Worm (Caenorhabditis elegans) whole organism, young adult: ENCODE results near the gene glb-3.

Experiments used
- B0019.2 ChIP-seq: fragments of 200-800 bp; sonication (Bioruptor generic); conservative IDR thresholded peaks from 2 replicates; pipeline ENCODE4 v1.3.6; 2022; ENCODE audit warnings: missing genetic modification reagents, missing genetic modification characterization, missing compliant biosample characterization
- B0035.1 ChIP-seq: sonication (generic microtip); optimal IDR thresholded peaks from 2 replicates; lab custom pipeline; 2016; ENCODE audit warnings: missing genetic modification characterization, mild to moderate bottlenecking, missing compliant biosample characterization, missing genotype, missing genetic modification reagents
- B0261.1 ChIP-seq: sonication (generic microtip); optimal IDR thresholded peaks from 2 replicates; lab custom pipeline; 2016; ENCODE audit warnings: mild to moderate bottlenecking, missing genetic modification characterization, moderate library complexity, missing compliant biosample characterization
- F10E7.11 ChIP-seq: sonication (generic microtip); optimal IDR thresholded peaks from 2 replicates; lab custom pipeline; 2017; ENCODE audit warnings: mild to moderate bottlenecking, missing genetic modification characterization, moderate library complexity, missing compliant biosample characterization
- F22D6.2 ChIP-seq: sonication (generic microtip); optimal IDR thresholded peaks from 2 replicates; lab custom pipeline; 2016; ENCODE audit warnings: mild to moderate bottlenecking, missing genetic modification characterization, missing compliant biosample characterization
- F33H1.4 ChIP-seq: fragments of 200-800 bp; sonication (Bioruptor generic); IDR thresholded peaks from 2 replicates; pipeline ENCODE4 v1.3.6; 2022; ENCODE audit warnings: missing genetic modification reagents, missing genetic modification characterization, missing compliant biosample characterization
- F57A8.1 ChIP-seq: fragments of 200-800 bp; sonication (Bioruptor generic); optimal IDR thresholded peaks from 2 replicates; lab custom pipeline; 2018; ENCODE audit warnings: mild to moderate bottlenecking, missing genetic modification characterization, moderate library complexity, missing compliant biosample characterization
- Y56A3A.18 ChIP-seq: fragments of 200-800 bp; sonication (Bioruptor generic); IDR thresholded peaks from 2 replicates; pipeline ENCODE4 v1.3.6; 2022; ENCODE audit warnings: missing genetic modification reagents, missing genetic modification characterization, missing compliant biosample characterization
- ZK185.1 ChIP-seq: sonication (generic microtip); optimal IDR thresholded peaks from 2 replicates; lab custom pipeline; 2016; ENCODE audit warnings: mild to moderate bottlenecking, missing genetic modification characterization, missing compliant biosample characterization; ENCODE audit not compliant: poor library complexity, severe bottlenecking
- akir-1 ChIP-seq: fragments of 200-800 bp; sonication (Bioruptor generic); optimal IDR thresholded peaks from 2 replicates; lab custom pipeline; 2018; ENCODE audit warnings: mild to moderate bottlenecking, missing genetic modification characterization, moderate library complexity, missing compliant biosample characterization
- ama-1 ChIP-seq, 3 experiments: fragments of 150-350 bp in 1 of 3; sonication (generic microtip) in 2 of 3; optimal IDR thresholded peaks; 2 replicates each; lab custom pipeline; 2014 to 2018; ENCODE audit warnings: missing biosample characterization in 2 of 3, missing genetic modification characterization in 2 of 3, missing genetic modification reagents in 2 of 3
- aptf-3 ChIP-seq: fragments of 200-800 bp; sonication (Bioruptor generic); IDR thresholded peaks from 2 replicates; pipeline ENCODE4 v1.3.6; 2022; ENCODE audit warnings: missing genetic modification characterization, missing compliant biosample characterization
- athp-1 ChIP-seq: sonication (generic microtip); optimal IDR thresholded peaks from 2 replicates; lab custom pipeline; 2017; ENCODE audit warnings: mild to moderate bottlenecking, missing genetic modification characterization, missing compliant biosample characterization
- bed-1 ChIP-seq: fragments of 200-800 bp; sonication (Bioruptor generic); IDR thresholded peaks from 2 replicates; pipeline ENCODE4 v1.3.6; 2022; ENCODE audit warnings: missing genetic modification reagents, missing genetic modification characterization, missing compliant biosample characterization
- ccch-3 ChIP-seq: fragments of 200-800 bp; sonication (Bioruptor generic); optimal IDR thresholded peaks from 2 replicates; lab custom pipeline; 2018; ENCODE audit warnings: mild to moderate bottlenecking, missing genetic modification characterization, missing compliant biosample characterization
- cebp-2 ChIP-seq: fragments of 200-800 bp; sonication (Bioruptor generic); IDR thresholded peaks from 2 replicates; pipeline ENCODE4 v1.3.6; 2022; ENCODE audit warnings: missing genetic modification characterization, missing compliant biosample characterization
- ceh-40 ChIP-seq: fragments of 200-800 bp; sonication (Bioruptor generic); IDR thresholded peaks from 2 replicates; pipeline ENCODE4 v1.3.6; 2022; ENCODE audit warnings: missing genetic modification characterization, missing compliant biosample characterization
- ceh-79 ChIP-seq: sonication (generic microtip); optimal IDR thresholded peaks from 2 replicates; lab custom pipeline; 2017; ENCODE audit warnings: mild to moderate bottlenecking, missing genetic modification characterization, missing compliant biosample characterization
- chd-7 ChIP-seq: sonication (generic microtip); optimal IDR thresholded peaks from 2 replicates; lab custom pipeline; 2016; ENCODE audit warnings: mild to moderate bottlenecking, missing genetic modification characterization, moderate library complexity, missing compliant biosample characterization
- dpl-1 ChIP-seq: fragments of 150-350 bp; optimal IDR thresholded peaks from 2 replicates; lab custom pipeline; 2014; ENCODE audit warnings: missing biosample characterization, missing genetic modification reagents, missing genetic modification characterization
- efl-1 ChIP-seq: fragments of 150-350 bp; optimal IDR thresholded peaks from 2 replicates; lab custom pipeline; 2014; ENCODE audit warnings: missing biosample characterization, missing genetic modification reagents, missing genetic modification characterization
- egrh-3 ChIP-seq: fragments of 200-800 bp; sonication (Bioruptor generic); IDR thresholded peaks from 2 replicates; pipeline ENCODE4 v1.3.6; 2022; ENCODE audit warnings: missing genetic modification reagents, missing genetic modification characterization, missing compliant biosample characterization
- ekl-4 ChIP-seq: fragments of 200-800 bp; sonication (Bioruptor generic); IDR thresholded peaks from 2 replicates; pipeline ENCODE4 v1.3.6; 2022; ENCODE audit warnings: missing genetic modification reagents, missing genetic modification characterization, missing compliant biosample characterization
- fkh-3 ChIP-seq: sonication (generic microtip); optimal IDR thresholded peaks from 2 replicates; lab custom pipeline; 2016; ENCODE audit warnings: mild to moderate bottlenecking, missing genetic modification characterization, missing compliant biosample characterization
- him-1 ChIP-seq: sonication (generic microtip); optimal IDR thresholded peaks from 2 replicates; lab custom pipeline; 2016; ENCODE audit warnings: missing genotype, missing genetic modification reagents, missing genetic modification characterization, missing compliant biosample characterization
- hlh-26 ChIP-seq: fragments of 200-800 bp; sonication (Bioruptor generic); conservative IDR thresholded peaks from 2 replicates; pipeline ENCODE4 v1.3.6; 2022; ENCODE audit warnings: missing genetic modification reagents, missing genetic modification characterization, missing compliant biosample characterization
- hmg-1.2 ChIP-seq: fragments of 200-800 bp; sonication (Bioruptor generic); IDR thresholded peaks from 2 replicates; pipeline ENCODE4 v1.3.6; 2022; ENCODE audit warnings: missing genetic modification reagents, missing genetic modification characterization, missing compliant biosample characterization
- lag-1 ChIP-seq: fragments of 200-800 bp; sonication (Bioruptor generic); IDR thresholded peaks from 2 replicates; pipeline ENCODE4 v1.3.6; 2022; ENCODE audit warnings: missing genetic modification reagents, missing genetic modification characterization, missing compliant biosample characterization
- lin-26 ChIP-seq: fragments of 200-800 bp; sonication (Bioruptor generic); IDR thresholded peaks from 2 replicates; pipeline ENCODE4 v1.3.6; 2022; ENCODE audit warnings: missing genetic modification reagents, missing genetic modification characterization, missing compliant biosample characterization
- lsl-1 ChIP-seq: fragments of 200-800 bp; sonication (Bioruptor generic); optimal IDR thresholded peaks from 2 replicates; lab custom pipeline; 2018; ENCODE audit warnings: mild to moderate bottlenecking, missing genetic modification characterization, moderate library complexity, missing compliant biosample characterization
- lsy-27 ChIP-seq: sonication (generic microtip); optimal IDR thresholded peaks from 2 replicates; lab custom pipeline; 2017; ENCODE audit warnings: missing genetic modification characterization, mild to moderate bottlenecking, missing compliant biosample characterization, antibody characterized with exemption, missing genotype, borderline replicate concordance; ENCODE audit not compliant: insufficient read depth
- madf-6 ChIP-seq: fragments of 200-800 bp; sonication (Bioruptor generic); IDR thresholded peaks from 2 replicates; pipeline ENCODE4 v1.3.6; 2022; ENCODE audit warnings: missing genetic modification reagents, missing genetic modification characterization, missing compliant biosample characterization
- mel-28 ChIP-seq: sonication (generic microtip); optimal IDR thresholded peaks from 2 replicates; lab custom pipeline; 2016; ENCODE audit warnings: borderline replicate concordance, mild to moderate bottlenecking, missing genetic modification characterization, missing compliant biosample characterization
- mxl-1 ChIP-seq: sonication (generic microtip); optimal IDR thresholded peaks from 2 replicates; lab custom pipeline; 2016; ENCODE audit warnings: missing genetic modification characterization, missing compliant biosample characterization
- nfya-1 ChIP-seq: sonication (generic microtip); optimal IDR thresholded peaks from 2 replicates; lab custom pipeline; 2017; ENCODE audit warnings: antibody characterized with exemption, missing compliant biosample characterization, missing genetic modification characterization, borderline replicate concordance; ENCODE audit not compliant: insufficient read depth
- nfya-2 ChIP-seq: fragments of 200-800 bp; sonication (Bioruptor generic); IDR thresholded peaks from 2 replicates; pipeline ENCODE4 v1.3.6; 2022; ENCODE audit warnings: missing genetic modification reagents, missing genetic modification characterization, missing compliant biosample characterization
- nhr-120 ChIP-seq: fragments of 200-800 bp; sonication (Bioruptor generic); IDR thresholded peaks from 2 replicates; pipeline ENCODE4 v1.3.6; 2022; ENCODE audit warnings: missing genetic modification characterization, missing compliant biosample characterization
- nhr-179 ChIP-seq: sonication (generic microtip); optimal IDR thresholded peaks from 2 replicates; lab custom pipeline; 2016; ENCODE audit warnings: mild to moderate bottlenecking, missing genetic modification characterization, missing compliant biosample characterization
- nhr-80 ChIP-seq: sonication (generic microtip); optimal IDR thresholded peaks from 2 replicates; lab custom pipeline; 2016; ENCODE audit warnings: missing genetic modification characterization, missing compliant biosample characterization
- pbrm-1 ChIP-seq: fragments of 200-800 bp; sonication (Bioruptor generic); IDR thresholded peaks from 2 replicates; pipeline ENCODE4 v1.3.6; 2022; ENCODE audit warnings: missing genetic modification reagents, missing genetic modification characterization, missing compliant biosample characterization
- repo-1 ChIP-seq: sonication (generic microtip); optimal IDR thresholded peaks from 2 replicates; lab custom pipeline; 2017; ENCODE audit warnings: mild to moderate bottlenecking, missing genetic modification characterization, missing compliant biosample characterization
- rpc-1 ChIP-seq, 2 experiments: fragments of 150-350 bp in 1 of 2; sonication (generic microtip) in 1 of 2; optimal IDR thresholded peaks; 2 replicates each; lab custom pipeline; 2014 to 2018; ENCODE audit warnings: missing biosample characterization in 1 of 2, missing genetic modification characterization in 1 of 2, missing genetic modification reagents in 1 of 2, missing genotype in 1 of 2
- sptf-2 ChIP-seq: fragments of 200-800 bp; sonication (Bioruptor generic); optimal IDR thresholded peaks from 2 replicates; lab custom pipeline; 2018; ENCODE audit warnings: mild to moderate bottlenecking, missing genetic modification characterization, missing compliant biosample characterization
- tbp1 ChIP-seq: fragments of 200-800 bp; sonication (Bioruptor generic); optimal IDR thresholded peaks from 2 replicates; lab custom pipeline; 2018; ENCODE audit warnings: mild to moderate bottlenecking, missing genetic modification characterization, missing compliant biosample characterization
- tlf-1 ChIP-seq: fragments of 200-800 bp; sonication (Bioruptor generic); optimal IDR thresholded peaks from 2 replicates; lab custom pipeline; 2018; ENCODE audit warnings: mild to moderate bottlenecking, missing genetic modification characterization, missing compliant biosample characterization
- unc-62 ChIP-seq: fragments of 150-350 bp; optimal IDR thresholded peaks from 2 replicates; lab custom pipeline; 2014; ENCODE audit warnings: missing biosample characterization, missing genetic modification reagents, missing genetic modification characterization
- ztf-26 ChIP-seq: sonication (generic microtip); optimal IDR thresholded peaks from 2 replicates; lab custom pipeline; 2017; ENCODE audit warnings: missing genetic modification characterization, missing compliant biosample characterization
- ztf-28 ChIP-seq: fragments of 200-800 bp; sonication (Bioruptor generic); IDR thresholded peaks from 2 replicates; pipeline ENCODE4 v1.3.6; 2022; ENCODE audit warnings: missing genetic modification reagents, missing genetic modification characterization, missing compliant biosample characterization

glb-3 gene

DNA sequence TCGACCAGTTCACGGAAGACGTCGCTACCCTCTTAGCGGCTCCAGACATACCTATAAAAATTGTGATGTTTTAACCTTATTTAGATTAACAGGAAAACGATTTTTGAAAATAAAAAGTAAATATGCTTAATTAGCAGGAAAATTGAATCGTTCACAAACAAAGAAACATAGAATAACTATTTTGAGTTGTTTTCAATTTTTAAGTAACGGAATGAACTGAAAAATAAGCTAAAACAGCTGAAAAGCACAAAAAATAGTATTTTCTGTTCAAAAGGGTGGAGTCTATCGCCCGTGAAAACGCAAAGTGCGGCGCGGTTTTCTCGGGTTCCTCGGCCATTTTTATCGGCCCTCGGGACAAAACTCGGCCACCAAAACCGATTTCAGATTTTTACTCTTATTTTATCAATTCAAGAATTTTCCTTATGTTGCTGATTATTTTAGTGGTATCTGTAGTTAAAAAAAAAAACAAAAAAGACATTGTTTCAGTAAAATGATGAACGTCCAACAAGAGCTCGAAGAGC lies 10.5 kb upstream of the glb-3 start, which contains the start of the genes atp-5 and lmtr-3 (continued):
- no peak for TF ChIP-seq lag-1 (GFP tag; lab: Robert Waterston, UW)
- no peak for TF ChIP-seq nfya-1
- TF ChIP-seq tbp1, result peak; percentile 47
- peak; percentile 51 for TF ChIP-seq lsl-1 (GFP tag; lab: Kevin White, UChicago)
- TF ChIP-seq ZK185.1 (tag; lab: Kevin White, UChicago), result peak; percentile 95
- no peak; the same call in 1 of the 2 replicates for TF ChIP-seq hmg-1.2 (GFP tag; lab: Robert Waterston, UW)
- no peak for TF ChIP-seq hlh-26 (GFP tag; lab: Robert Waterston, UW)
- TF ChIP-seq dpl-1 (GFP tag; lab: Kevin White, UChicago), result no peak
- no peak for TF ChIP-seq mxl-1
- TF ChIP-seq ekl-4 (GFP tag; lab: Robert Waterston, UW), result no peak
- TF ChIP-seq F57A8.1, result no peak
- no peak for TF ChIP-seq fkh-3 (tag; lab: Kevin White, UChicago)
- TF ChIP-seq nhr-120 (GFP tag; lab: Robert Waterston, UW), result no peak
- TF ChIP-seq unc-62 (GFP tag; lab: Kevin White, UChicago), result no peak
- no peak for TF ChIP-seq B0035.1 (tag; lab: Kevin White, UChicago)
- peak; percentile 23 for TF ChIP-seq ccch-3
- TF ChIP-seq nhr-179, result no peak
- no peak for TF ChIP-seq ceh-79 (tag; lab: Kevin White, UChicago)
- peak; percentile 37 for TF ChIP-seq efl-1 (GFP tag; lab: Kevin White, UChicago)
- no peak for TF ChIP-seq cebp-2
- peak; percentile 47 for TF ChIP-seq athp-1
- peak; percentile 67 for TF ChIP-seq egrh-3 (GFP tag; lab: Robert Waterston, UW)
- no peak for TF ChIP-seq F10E7.11 (tag; lab: Kevin White, UChicago)
- TF ChIP-seq repo-1 (tag; lab: Kevin White, UChicago), result no peak
- TF ChIP-seq ztf-28 (GFP tag; lab: Robert Waterston, UW), result peak; percentile 88
- peak; percentile 81 for TF ChIP-seq nhr-80 (tag; lab: Kevin White, UChicago)
- no peak for TF ChIP-seq aptf-3
- peak; percentile 4 for TF ChIP-seq him-1 (tag; lab: Kevin White, UChicago)
- TF ChIP-seq B0019.2 (GFP tag; lab: Robert Waterston, UW), result peak; percentile 76
- TF ChIP-seq ama-1 (optimal IDR thresholded peaks at IDR 0.05; lab: Kevin White, UChicago), result no peak
- TF ChIP-seq ama-1 (GFP tag; optimal IDR thresholded peaks at IDR 0.05; lab: Kevin White, UChicago), result no peak
- peak; percentile 30 for TF ChIP-seq tlf-1 (GFP tag; lab: Kevin White, UChicago)
- TF ChIP-seq F33H1.4 (GFP tag; lab: Robert Waterston, UW), result peak; percentile 31; the same call in 1 of the 2 replicates
- no peak for TF ChIP-seq nfya-2
- no peak for TF ChIP-seq chd-7 (tag; lab: Kevin White, UChicago)
- TF ChIP-seq rpc-1 (optimal IDR thresholded peaks at IDR 0.05; lab: Kevin White, UChicago), result peak; percentile 16
- no peak for TF ChIP-seq rpc-1 (tag; optimal IDR thresholded peaks at IDR 0.05; lab: Kevin White, UChicago)
- no peak for TF ChIP-seq ztf-26 (tag; lab: Kevin White, UChicago)
- TF ChIP-seq Y56A3A.18 (GFP tag; lab: Robert Waterston, UW), result no peak
- TF ChIP-seq lin-26, result peak; percentile 33; the same call in 1 of the 2 replicates
- no peak for TF ChIP-seq mel-28
- TF ChIP-seq pbrm-1 (GFP tag; lab: Robert Waterston, UW), result peak; percentile 65; the same call in 1 of the 2 replicates
- TF ChIP-seq lsy-27, result no peak
- no peak for TF ChIP-seq sptf-2
- no peak for TF ChIP-seq F22D6.2 (tag; lab: Kevin White, UChicago)
- no peak for TF ChIP-seq ceh-40
- peak; percentile 58; the same call in 1 of the 2 replicates for TF ChIP-seq madf-6 (GFP tag; lab: Robert Waterston, UW)
- no peak for TF ChIP-seq B0261.1 (tag; lab: Kevin White, UChicago)
- TF ChIP-seq bed-1 (GFP tag; lab: Robert Waterston, UW), result no peak
- no peak for TF ChIP-seq akir-1 (GFP tag; lab: Kevin White, UChicago)
